Worm (Caenorhabditis elegans): ENCODE measurements around the gene phf-15.

Gene phf-15

ce11 chrIII:3343463-3343862 is 20.8 kb downstream of the phf-15 start:
- no peak for TF ChIP-seq hnd-1 (tag; optimal IDR thresholded peaks at IDR 0.05)
- TF ChIP-seq B0310.2 (tag; optimal IDR thresholded peaks at IDR 0.05): no peak
- TF ChIP-seq scrt-1 (GFP tag; IDR thresholded peaks at IDR 0.05): no peak
- no peak for TF ChIP-seq aly-1 (tag; optimal IDR thresholded peaks at IDR 0.05)

- TF ChIP-seq F13C5.2 (tag; optimal IDR thresholded peaks at IDR 0.05): no peak
- TF ChIP-seq flt-1 (GFP tag; IDR thresholded peaks at IDR 0.05): no peak
- TF ChIP-seq hnd-1 (tag; optimal IDR thresholded peaks at IDR 0.05): no peak
- no peak for TF ChIP-seq hmbx-1 (tag; optimal IDR thresholded peaks at IDR 0.05)
- no peak for TF ChIP-seq tbx-11 (GFP tag; IDR thresholded peaks at IDR 0.05)
- no peak for TF ChIP-seq hmg-4 (GFP tag; optimal IDR thresholded peaks at IDR 0.05)
- TF ChIP-seq tbx-37 (GFP tag; conservative IDR thresholded peaks at IDR 0.05): no peak
- TF ChIP-seq aly-1 (tag; optimal IDR thresholded peaks at IDR 0.05): no peak
- TF ChIP-seq ceh-13 (GFP tag; optimal IDR thresholded peaks at IDR 0.05): no peak
- TF ChIP-seq B0310.2 (tag; optimal IDR thresholded peaks at IDR 0.05): no peak
These were observed 21.9 kb downstream of the phf-15 start, which contains the start of gene gei-1 for ce11 chrIII:3344573-3344972. gei-1 (plus strand) TSS chrIII:3344873.

ce11 chrIII:3345835-3346234 is 23.2 kb downstream of the phf-15 start:
- TF ChIP-seq sea-1 (GFP tag; conservative IDR thresholded peaks at IDR 0.05): no peak
- TF ChIP-seq ceh-36 (tag; optimal IDR thresholded peaks at IDR 0.05): no peak
- no peak for TF ChIP-seq ceh-13 (GFP tag; optimal IDR thresholded peaks at IDR 0.05)
- no peak for TF ChIP-seq ets-7 (tag; optimal IDR thresholded peaks at IDR 0.05)
- TF ChIP-seq hnd-1 (tag; optimal IDR thresholded peaks at IDR 0.05): no peak
- TF ChIP-seq aly-1 (tag; optimal IDR thresholded peaks at IDR 0.05): no peak
- no peak for TF ChIP-seq hmg-4 (GFP tag; optimal IDR thresholded peaks at IDR 0.05)
- no peak for TF ChIP-seq F13C5.2 (tag; optimal IDR thresholded peaks at IDR 0.05)
- TF ChIP-seq ama-1 (optimal IDR thresholded peaks at IDR 0.05): no peak
- TF ChIP-seq tra-4 (tag; optimal IDR thresholded peaks at IDR 0.05): no peak
- no peak for TF ChIP-seq scrt-1 (GFP tag; IDR thresholded peaks at IDR 0.05)
- TF ChIP-seq B0310.2 (tag; optimal IDR thresholded peaks at IDR 0.05): no peak
- no peak for TF ChIP-seq flt-1 (GFP tag; IDR thresholded peaks at IDR 0.05)
- no peak for TF ChIP-seq hmbx-1 (tag; optimal IDR thresholded peaks at IDR 0.05)
- no peak for TF ChIP-seq tbx-11 (GFP tag; IDR thresholded peaks at IDR 0.05)
- TF ChIP-seq pes-1 (GFP tag; IDR thresholded peaks at IDR 0.05): no peak
- no peak for TF ChIP-seq tbx-37 (GFP tag; conservative IDR thresholded peaks at IDR 0.05)

- TF ChIP-seq flt-1 (GFP tag; IDR thresholded peaks at IDR 0.05) (no peak), ceh-36 (tag; optimal IDR thresholded peaks at IDR 0.05) (peak; percentile 69)
These were observed 24.0 kb downstream of the phf-15 start for ce11 chrIII:3346665-3347064.

ce11 chrIII:3349061-3349460 is 26.4 kb downstream of the phf-15 start:
- TF ChIP-seq scrt-1 (GFP tag; IDR thresholded peaks at IDR 0.05) (no peak), hmbx-1 (tag; optimal IDR thresholded peaks at IDR 0.05) (no peak), tra-4 (tag; optimal IDR thresholded peaks at IDR 0.05) (no peak), B0310.2 (tag; optimal IDR thresholded peaks at IDR 0.05) (no peak), ama-1 (optimal IDR thresholded peaks at IDR 0.05) (no peak), sea-1 (GFP tag; conservative IDR thresholded peaks at IDR 0.05) (no peak), ceh-13 (GFP tag; optimal IDR thresholded peaks at IDR 0.05) (no peak), F13C5.2 (tag; optimal IDR thresholded peaks at IDR 0.05) (no peak), tbx-37 (GFP tag; conservative IDR thresholded peaks at IDR 0.05) (no peak)

- TF ChIP-seq F13C5.2 (tag; optimal IDR thresholded peaks at IDR 0.05) (no peak), flt-1 (GFP tag; IDR thresholded peaks at IDR 0.05) (no peak), ceh-13 (GFP tag; optimal IDR thresholded peaks at IDR 0.05) (no peak), tbx-11 (GFP tag; IDR thresholded peaks at IDR 0.05) (no peak), ceh-36 (tag; optimal IDR thresholded peaks at IDR 0.05) (no peak), tra-4 (tag; optimal IDR thresholded peaks at IDR 0.05) (no peak)
These were observed 28.4 kb downstream of the phf-15 start for ce11 chrIII:3351091-3351490.

- TF ChIP-seq F13C5.2 (tag; optimal IDR thresholded peaks at IDR 0.05) (no peak), hnd-1 (tag; optimal IDR thresholded peaks at IDR 0.05) (no peak), ceh-36 (tag; optimal IDR thresholded peaks at IDR 0.05) (no peak), pes-1 (GFP tag; IDR thresholded peaks at IDR 0.05) (no peak), tbx-11 (GFP tag; IDR thresholded peaks at IDR 0.05) (no peak), B0310.2 (tag; optimal IDR thresholded peaks at IDR 0.05) (no peak), ama-1 (optimal IDR thresholded peaks at IDR 0.05) (no peak), sea-1 (GFP tag; conservative IDR thresholded peaks at IDR 0.05) (no peak), flt-1 (GFP tag; IDR thresholded peaks at IDR 0.05) (no peak), tra-4 (tag; optimal IDR thresholded peaks at IDR 0.05) (no peak), aly-1 (tag; optimal IDR thresholded peaks at IDR 0.05) (no peak), ets-7 (tag; optimal IDR thresholded peaks at IDR 0.05) (no peak), ceh-13 (GFP tag; optimal IDR thresholded peaks at IDR 0.05) (no peak), hmg-4 (GFP tag; optimal IDR thresholded peaks at IDR 0.05) (no peak), hmbx-1 (tag; optimal IDR thresholded peaks at IDR 0.05) (no peak), tbx-37 (GFP tag; conservative IDR thresholded peaks at IDR 0.05) (no peak), scrt-1 (GFP tag; IDR thresholded peaks at IDR 0.05) (no peak)
These were observed 29.0 kb downstream of the phf-15 start for ce11 chrIII:3351672-3352071.

ce11 chrIII:3355791-3356190 is 33.1 kb downstream of the phf-15 start:
- TF ChIP-seq ceh-13 (GFP tag; optimal IDR thresholded peaks at IDR 0.05) (no peak), tra-4 (tag; optimal IDR thresholded peaks at IDR 0.05) (no peak), scrt-1 (GFP tag; IDR thresholded peaks at IDR 0.05) (no peak), aly-1 (tag; optimal IDR thresholded peaks at IDR 0.05) (no peak), F13C5.2 (tag; optimal IDR thresholded peaks at IDR 0.05) (no peak), hmg-4 (GFP tag; optimal IDR thresholded peaks at IDR 0.05) (no peak), pes-1 (GFP tag; IDR thresholded peaks at IDR 0.05) (no peak), sea-1 (GFP tag; conservative IDR thresholded peaks at IDR 0.05) (no peak), ets-7 (tag; optimal IDR thresholded peaks at IDR 0.05) (no peak), tbx-11 (GFP tag; IDR thresholded peaks at IDR 0.05) (no peak)

Measured in whole organism, early embryonic.